5 fruit fly cellular contexts compared by ENCODE assay signal in the genomic region with DNA sequence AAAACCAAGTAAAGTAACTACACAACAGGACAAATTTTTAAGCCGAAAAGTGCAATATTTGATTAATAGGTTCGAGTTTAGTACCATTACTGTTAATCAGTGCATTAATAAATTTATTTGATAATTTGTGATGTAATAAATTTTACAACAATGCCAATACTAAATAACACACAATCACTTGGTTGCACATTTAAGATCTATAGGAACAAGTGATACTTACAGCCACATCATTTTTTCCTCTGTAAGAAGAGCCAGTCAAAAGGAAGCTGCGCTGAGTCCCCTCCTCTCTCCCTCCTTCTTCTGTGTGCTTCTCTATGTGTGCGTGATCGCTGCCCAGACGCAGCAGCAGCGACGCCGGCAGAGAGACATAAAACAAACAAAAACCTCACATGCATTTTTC.
TF ChIP-seq lines count a peak whose summit lies in the region.

No protein-coding gene starts in this region.

- no peak for TF ChIP-seq CTCF in whole organism, embryonic (GFP tag; optimal IDR thresholded peaks at IDR 0.05; lab: Kevin White, UChicago)

TF ChIP-seq in whole organism, adult, 20 proteins besides CTCF, POLR2A, EP300 and RAD21:
- TF ChIP-seq CG7101 (tag; optimal IDR thresholded peaks at IDR 0.05; lab: Kevin White, UChicago), result no peak
- peak; percentile 11 for TF ChIP-seq bab1 (GFP tag; optimal IDR thresholded peaks at IDR 0.05; lab: Kevin White, UChicago)

TF ChIP-seq in whole organism, embryonic, 481 proteins besides CTCF, POLR2A, EP300 and RAD21 (continues in another document):
- TF ChIP-seq ac (GFP tag; optimal IDR thresholded peaks at IDR 0.05; lab: Kevin White, UChicago), result peak; percentile 44
- TF ChIP-seq nom (GFP tag; optimal IDR thresholded peaks at IDR 0.05; lab: Kevin White, UChicago), result peak; percentile 88
- no peak for TF ChIP-seq CG15601 (tag; optimal IDR thresholded peaks at IDR 0.05; lab: Kevin White, UChicago)
- no peak for TF ChIP-seq bab2 (GFP tag; optimal IDR thresholded peaks at IDR 0.05; lab: Kevin White, UChicago)
- no peak for TF ChIP-seq CG14860 (GFP tag; IDR thresholded peaks at IDR 0.05; lab: Robert Waterston, UW; ENCODE audit: partially characterized antibody)
- TF ChIP-seq croc (GFP tag; conservative IDR thresholded peaks at IDR 0.05; lab: Robert Waterston, UW), result peak; percentile 22; the same call in 1 of the 3 replicates
- no peak for TF ChIP-seq prd (optimal IDR thresholded peaks at IDR 0.05; lab: Kevin White, UChicago)
- TF ChIP-seq prd (GFP tag; IDR thresholded peaks at IDR 0.05; lab: Robert Waterston, UW), result peak; percentile 46; the same call in 2 of the 3 replicates
- no peak for TF ChIP-seq CG5953 (GFP tag; IDR thresholded peaks at IDR 0.05; lab: Robert Waterston, UW)
- TF ChIP-seq shn (GFP tag; optimal IDR thresholded peaks at IDR 0.05; lab: Kevin White, UChicago), result no peak
- peak; percentile 58 for TF ChIP-seq ara (GFP tag; IDR thresholded peaks at IDR 0.05; lab: Robert Waterston, UW)
- no peak for TF ChIP-seq CG13296 (GFP tag; optimal IDR thresholded peaks at IDR 0.05; lab: Kevin White, UChicago)
- peak; percentile 34 for TF ChIP-seq pros (GFP tag; optimal IDR thresholded peaks at IDR 0.05; lab: Kevin White, UChicago)
- no peak for TF ChIP-seq CG13424 (tag; optimal IDR thresholded peaks at IDR 0.05; lab: Kevin White, UChicago)
- TF ChIP-seq CG2202 (tag; optimal IDR thresholded peaks at IDR 0.05; lab: Kevin White, UChicago), result peak; percentile 56
- peak; percentile 34 for TF ChIP-seq CG7556 (GFP tag; optimal IDR thresholded peaks at IDR 0.05; lab: Kevin White, UChicago)
- TF ChIP-seq CG18011 (GFP tag; optimal IDR thresholded peaks at IDR 0.05; lab: Kevin White, UChicago), result no peak
- peak; percentile 49 for TF ChIP-seq Chrac-16 (GFP tag; optimal IDR thresholded peaks at IDR 0.05; lab: Kevin White, UChicago)
- TF ChIP-seq HLHmδ (GFP tag; optimal IDR thresholded peaks at IDR 0.05; lab: Kevin White, UChicago), result no peak
- no peak for TF ChIP-seq Doc3 (GFP tag; IDR thresholded peaks at IDR 0.05; lab: Robert Waterston, UW; ENCODE audit: partially characterized antibody)
- TF ChIP-seq BEAF-32 (GFP tag; optimal IDR thresholded peaks at IDR 0.05; lab: Kevin White, UChicago), result no peak

TF ChIP-seq in whole organism, prepupa, 60 proteins besides CTCF, POLR2A, EP300 and RAD21 (continues in another document):
- TF ChIP-seq OdsH (GFP tag; optimal IDR thresholded peaks at IDR 0.05; lab: Kevin White, UChicago) (peak; percentile 95), Gug (GFP tag; IDR thresholded peaks at IDR 0.05; lab: Robert Waterston, UW) (peak; percentile 65), Eip93F (GFP tag; optimal IDR thresholded peaks at IDR 0.05; lab: Kevin White, UChicago) (peak; percentile 44), CG11294 (GFP tag; IDR thresholded peaks at IDR 0.05; lab: Robert Waterston, UW) (no peak), net (GFP tag; optimal IDR thresholded peaks at IDR 0.05; lab: Kevin White, UChicago) (peak; percentile 87), dsx (GFP tag; optimal IDR thresholded peaks at IDR 0.05; lab: Kevin White, UChicago; ENCODE audit: poor library complexity, severe bottlenecking) (peak; percentile 92), CG7368 (GFP tag; optimal IDR thresholded peaks at IDR 0.05; lab: Kevin White, UChicago) (peak; percentile 90), CG6808 (GFP tag; optimal IDR thresholded peaks at IDR 0.05; lab: Kevin White, UChicago) (peak; percentile 95), acj6 (GFP tag; optimal IDR thresholded peaks at IDR 0.05; lab: Kevin White, UChicago) (peak; percentile 93), dac (GFP tag; optimal IDR thresholded peaks at IDR 0.05; lab: Kevin White, UChicago) (peak; percentile 51), CG10669 (GFP tag; optimal IDR thresholded peaks at IDR 0.05; lab: Kevin White, UChicago) (peak; percentile 95), Sox14 (GFP tag; optimal IDR thresholded peaks at IDR 0.05; lab: Kevin White, UChicago) (peak; percentile 95), achi (GFP tag; optimal IDR thresholded peaks at IDR 0.05; lab: Kevin White, UChicago) (peak; percentile 92), CG16779 (tag; optimal IDR thresholded peaks at IDR 0.05; lab: Kevin White, UChicago) (peak; percentile 78), ss (GFP tag; optimal IDR thresholded peaks at IDR 0.05; lab: Kevin White, UChicago) (peak; percentile 93 to 95), CG32006 (GFP tag; optimal IDR thresholded peaks at IDR 0.05; lab: Kevin White, UChicago) (peak; percentile 80), CG11902 (GFP tag; optimal IDR thresholded peaks at IDR 0.05; lab: Kevin White, UChicago) (peak; percentile 88), Hr39 (GFP tag; optimal IDR thresholded peaks at IDR 0.05; lab: Kevin White, UChicago) (peak; percentile 93), Met (GFP tag; optimal IDR thresholded peaks at IDR 0.05; lab: Kevin White, UChicago) (peak; percentile 94), CG3919 (GFP tag; optimal IDR thresholded peaks at IDR 0.05; lab: Kevin White, UChicago) (peak; percentile 96), pdm3 (GFP tag; optimal IDR thresholded peaks at IDR 0.05; lab: Kevin White, UChicago) (peak; percentile 91)

TF ChIP-seq in whole organism, pupa, 21 proteins besides CTCF, POLR2A, EP300 and RAD21:
- no peak for TF ChIP-seq EcR (GFP tag; optimal IDR thresholded peaks at IDR 0.05; lab: Kevin White, UChicago)
- peak; percentile 89 for TF ChIP-seq CG8301 (tag; optimal IDR thresholded peaks at IDR 0.05; lab: Kevin White, UChicago)
- peak; percentile 98 for TF ChIP-seq CG9948 (tag; optimal IDR thresholded peaks at IDR 0.05; lab: Kevin White, UChicago)
- TF ChIP-seq CG4496 (GFP tag; IDR thresholded peaks at IDR 0.05; lab: Robert Waterston, UW), result peak; percentile 71
- TF ChIP-seq Ets98B (GFP tag; IDR thresholded peaks at IDR 0.05; lab: Robert Waterston, UW), result peak; percentile 30; the same call in 1 of the 2 replicates
- no peak for TF ChIP-seq CG10348 (GFP tag; IDR thresholded peaks at IDR 0.05; lab: Robert Waterston, UW)
- TF ChIP-seq Pif1B (GFP tag; optimal IDR thresholded peaks at IDR 0.05; lab: Kevin White, UChicago), result peak; percentile 83
- TF ChIP-seq rn (GFP tag; IDR thresholded peaks at IDR 0.05; lab: Robert Waterston, UW), result peak; percentile 14; the same call in 1 of the 2 replicates
- peak; percentile 95 for TF ChIP-seq CG15710 (tag; optimal IDR thresholded peaks at IDR 0.05; lab: Kevin White, UChicago)
- peak; percentile 62; the same call in 2 of the 3 replicates for TF ChIP-seq fd96Ca (GFP tag; IDR thresholded peaks at IDR 0.05; lab: Robert Waterston, UW)
- peak; percentile 90 for TF ChIP-seq Pif1A (GFP tag; optimal IDR thresholded peaks at IDR 0.05; lab: Kevin White, UChicago)
- 0 out of 2 replicates have a peak, but pooled peaks have one; percentile 18 for TF ChIP-seq CG32121 (GFP tag; IDR thresholded peaks at IDR 0.05; lab: Robert Waterston, UW)
- peak; percentile 98 for TF ChIP-seq CG17806 (tag; optimal IDR thresholded peaks at IDR 0.05; lab: Kevin White, UChicago)
- TF ChIP-seq CG12605 (GFP tag; IDR thresholded peaks at IDR 0.05; lab: Robert Waterston, UW), result peak; percentile 56
- peak; percentile 88 for TF ChIP-seq Snoo (tag; optimal IDR thresholded peaks at IDR 0.05; lab: Kevin White, UChicago)
- TF ChIP-seq gl (tag; optimal IDR thresholded peaks at IDR 0.05; lab: Kevin White, UChicago), result peak; percentile 90
- TF ChIP-seq CG34367 (tag; optimal IDR thresholded peaks at IDR 0.05; lab: Kevin White, UChicago), result peak; percentile 96
- TF ChIP-seq CG14655 (GFP tag; optimal IDR thresholded peaks at IDR 0.05; lab: Kevin White, UChicago), result peak; percentile 94
- TF ChIP-seq CG8159 (tag; optimal IDR thresholded peaks at IDR 0.05; lab: Kevin White, UChicago), result peak; percentile 98
- TF ChIP-seq D1 (tag; optimal IDR thresholded peaks at IDR 0.05; lab: Kevin White, UChicago), result peak; percentile 94
- peak; percentile 86 for TF ChIP-seq CG13204 (GFP tag; optimal IDR thresholded peaks at IDR 0.05; lab: Kevin White, UChicago)

TF ChIP-seq in whole organism, wandering third instar larva, 38 proteins besides CTCF, POLR2A, EP300 and RAD21 (continues in another document):
- TF ChIP-seq dmrt93B (GFP tag; optimal IDR thresholded peaks at IDR 0.05; lab: Kevin White, UChicago) (peak; percentile 87), lola (GFP tag; optimal IDR thresholded peaks at IDR 0.05; lab: Kevin White, UChicago) (no peak), Hnf4 (GFP tag; optimal IDR thresholded peaks at IDR 0.05; lab: Kevin White, UChicago) (peak; percentile 77), brk (GFP tag; optimal IDR thresholded peaks at IDR 0.05; lab: Kevin White, UChicago) (peak; percentile 70), h (GFP tag; optimal IDR thresholded peaks at IDR 0.05; lab: Kevin White, UChicago) (peak; percentile 95), jim (GFP tag; optimal IDR thresholded peaks at IDR 0.05; lab: Kevin White, UChicago) (no peak), N (GFP tag; optimal IDR thresholded peaks at IDR 0.05; lab: Kevin White, UChicago) (no peak), br (GFP tag; optimal IDR thresholded peaks at IDR 0.05; lab: Kevin White, UChicago) (peak; percentile 88), dl (GFP tag; optimal IDR thresholded peaks at IDR 0.05; lab: Kevin White, UChicago; ENCODE audit: insufficient read depth in 1 of 2, partially characterized antibody in 2 of 2) (peak in 1 of 2 experiments; percentile 3), Vsx2 (GFP tag; optimal IDR thresholded peaks at IDR 0.05; lab: Kevin White, UChicago; ENCODE audit: partially characterized antibody) (no peak), usp (GFP tag; optimal IDR thresholded peaks at IDR 0.05; lab: Kevin White, UChicago) (no peak), dsf (GFP tag; optimal IDR thresholded peaks at IDR 0.05; lab: Kevin White, UChicago; ENCODE audit: borderline replicate concordance) (no peak), ey (GFP tag; optimal IDR thresholded peaks at IDR 0.05; lab: Kevin White, UChicago) (peak; percentile 93), tai (GFP tag; optimal IDR thresholded peaks at IDR 0.05; lab: Kevin White, UChicago) (peak; percentile 55), psq (GFP tag; optimal IDR thresholded peaks at IDR 0.05; lab: Kevin White, UChicago) (peak; percentile 100), Hr78 (GFP tag; optimal IDR thresholded peaks at IDR 0.05; lab: Kevin White, UChicago) (no peak), sage (GFP tag; optimal IDR thresholded peaks at IDR 0.05; lab: Kevin White, UChicago) (peak; percentile 79), fru (GFP tag; optimal IDR thresholded peaks at IDR 0.05; lab: Kevin White, UChicago) (peak; percentile 96), Mio (GFP tag; optimal IDR thresholded peaks at IDR 0.05; lab: Kevin White, UChicago) (peak; percentile 29), Hr83 (GFP tag; optimal IDR thresholded peaks at IDR 0.05; lab: Kevin White, UChicago; ENCODE audit: poor library complexity, severe bottlenecking) (no peak), HLH106 (tag; optimal IDR thresholded peaks at IDR 0.05; lab: Kevin White, UChicago) (peak; percentile 91), Sp1 (GFP tag; optimal IDR thresholded peaks at IDR 0.05; lab: Kevin White, UChicago) (peak; percentile 66), Abd-B (GFP tag; optimal IDR thresholded peaks at IDR 0.05; lab: Kevin White, UChicago) (no peak), GATAd (GFP tag; optimal IDR thresholded peaks at IDR 0.05; lab: Kevin White, UChicago) (no peak), OdsH (GFP tag; optimal IDR thresholded peaks at IDR 0.05; lab: Kevin White, UChicago) (peak; percentile 94), Dif (GFP tag; optimal IDR thresholded peaks at IDR 0.05; lab: Kevin White, UChicago; ENCODE audit: partially characterized antibody) (peak; percentile 3)
